Fruit fly (Drosophila melanogaster) whole organism, embryonic: ENCODE measurements around the gene Sox100B.

Source experiments
- BtbVII ChIP-seq: fragments of 200-800 bp; sonication (Bioruptor generic); optimal IDR thresholded peaks from 3 replicates; lab custom pipeline; 2017; ENCODE audit warnings: missing biosample characterization, mild to moderate bottlenecking, missing genetic modification characterization
- CG10274 ChIP-seq: fragments of 200-800 bp; sonication (Bioruptor generic); optimal IDR thresholded peaks from 3 replicates; lab custom pipeline; 2017; ENCODE audit warnings: missing biosample characterization, mild to moderate bottlenecking, missing genetic modification characterization
- CG11247 ChIP-seq: fragments of 200-800 bp; sonication (Bioruptor generic); IDR thresholded peaks from 2 replicates; pipeline ENCODE4 v1.3.6; 2022; ENCODE audit warnings: missing biosample characterization, missing genetic modification characterization
- CG11398 ChIP-seq: fragments of 200-800 bp; sonication (Bioruptor generic); optimal IDR thresholded peaks from 2 replicates; lab custom pipeline; 2016; ENCODE audit warnings: missing biosample characterization, missing genetic modification characterization
- CG12659 ChIP-seq: fragments of 200-800 bp; sonication (Bioruptor generic); optimal IDR thresholded peaks from 3 replicates; lab custom pipeline; 2017; ENCODE audit warnings: mild to moderate bottlenecking, missing biosample characterization, missing genetic modification reagents, missing genetic modification characterization
- CG12942 ChIP-seq: fragments of 200-800 bp; sonication (Bioruptor generic); optimal IDR thresholded peaks from 3 replicates; lab custom pipeline; 2016; ENCODE audit warnings: missing biosample characterization, missing genetic modification characterization
- CG13287 ChIP-seq: fragments of 200-800 bp; sonication (Bioruptor generic); IDR thresholded peaks from 2 replicates; pipeline ENCODE4 v1.3.6; 2022; ENCODE audit warnings: missing biosample characterization, missing genetic modification characterization; ENCODE audit not compliant: partially characterized antibody
- CG14050 ChIP-seq: fragments of 200-800 bp; sonication (Bioruptor generic); IDR thresholded peaks from 3 replicates; pipeline ENCODE4 v1.3.6; 2022; ENCODE audit warnings: missing biosample characterization, missing genetic modification characterization
- CG18476 ChIP-seq: fragments of 200-800 bp; sonication (Bioruptor generic); optimal IDR thresholded peaks from 2 replicates; lab custom pipeline; 2016; ENCODE audit warnings: missing biosample characterization, mild to moderate bottlenecking, missing genetic modification characterization
- CG2875 ChIP-seq: fragments of 200-800 bp; sonication (Bioruptor generic); optimal IDR thresholded peaks from 2 replicates; lab custom pipeline; 2017; ENCODE audit warnings: missing biosample characterization, mild to moderate bottlenecking, missing genetic modification characterization, missing genetic modification reagents
- CG31365 ChIP-seq: fragments of 200-800 bp; sonication (Bioruptor generic); optimal IDR thresholded peaks from 2 replicates; lab custom pipeline; 2018; ENCODE audit warnings: missing biosample characterization, mild to moderate bottlenecking, missing genetic modification characterization
- CG3163 ChIP-seq: fragments of 200-800 bp; sonication (Bioruptor generic); optimal IDR thresholded peaks from 3 replicates; lab custom pipeline; 2016; ENCODE audit warnings: missing biosample characterization, missing genetic modification characterization
- CG3281 ChIP-seq: fragments of 200-800 bp; sonication (Bioruptor generic); optimal IDR thresholded peaks from 3 replicates; lab custom pipeline; 2017; ENCODE audit warnings: missing biosample characterization, mild to moderate bottlenecking, missing genetic modification characterization
- CG4360 ChIP-seq: fragments of 200-800 bp; sonication (Bioruptor generic); IDR thresholded peaks from 2 replicates; pipeline ENCODE4 v1.3.6; 2022; ENCODE audit warnings: missing biosample characterization, missing genetic modification characterization
- CG6813 ChIP-seq: fragments of 200-800 bp; sonication (Bioruptor generic); optimal IDR thresholded peaks from 2 replicates; lab custom pipeline; 2017; ENCODE audit warnings: missing biosample characterization, missing genetic modification characterization, mild to moderate bottlenecking, moderate library complexity, missing genetic modification reagents
- CG7271 ChIP-seq: fragments of 200-800 bp; sonication (Bioruptor generic); optimal IDR thresholded peaks from 2 replicates; lab custom pipeline; 2018; ENCODE audit warnings: missing biosample characterization, mild to moderate bottlenecking, missing genetic modification characterization, moderate library complexity
- CG8281 ChIP-seq: fragments of 200-800 bp; sonication (Bioruptor generic); optimal IDR thresholded peaks from 2 replicates; lab custom pipeline; 2018; ENCODE audit warnings: missing biosample characterization, mild to moderate bottlenecking, missing genetic modification characterization, moderate library complexity
- CG9437 ChIP-seq: fragments of 200-800 bp; sonication (Bioruptor generic); optimal IDR thresholded peaks from 2 replicates; lab custom pipeline; 2018; ENCODE audit warnings: missing biosample characterization, mild to moderate bottlenecking, missing genetic modification characterization
- CG9932 ChIP-seq: fragments of 200-800 bp; sonication (Bioruptor generic); IDR thresholded peaks from 2 replicates; pipeline ENCODE4 v1.3.6; 2022; ENCODE audit warnings: missing biosample characterization, missing genetic modification characterization
- CoRest ChIP-seq: fragments of 200-800 bp; sonication (Bioruptor generic); optimal IDR thresholded peaks from 3 replicates; lab custom pipeline; 2018; ENCODE audit warnings: missing biosample characterization, mild to moderate bottlenecking, missing genetic modification characterization, moderate library complexity
- CrebB ChIP-seq: fragments of 200-800 bp; sonication (Bioruptor generic); optimal IDR thresholded peaks from 3 replicates; lab custom pipeline; 2018; ENCODE audit warnings: missing biosample characterization, mild to moderate bottlenecking, missing genetic modification characterization
- Doc3 ChIP-seq: fragments of 200-800 bp; sonication (Bioruptor generic); IDR thresholded peaks from 3 replicates; pipeline ENCODE4 v1.3.6; 2022; ENCODE audit warnings: missing biosample characterization, missing genetic modification characterization; ENCODE audit not compliant: partially characterized antibody
- Ets65A ChIP-seq: fragments of 200-800 bp; sonication (Bioruptor generic); peaks from one replicate; lab custom pipeline; 2016; ENCODE audit warnings: missing biosample characterization, missing genetic modification characterization
- Ets97D ChIP-seq: fragments of 200-800 bp; sonication (Bioruptor generic); optimal IDR thresholded peaks from 3 replicates; lab custom pipeline; 2016; ENCODE audit warnings: missing biosample characterization, missing genetic modification characterization
- Fer2 ChIP-seq: fragments of 200-800 bp; sonication (Bioruptor generic); optimal IDR thresholded peaks from 2 replicates; lab custom pipeline; 2018; ENCODE audit warnings: missing biosample characterization, mild to moderate bottlenecking, missing genetic modification characterization, moderate library complexity
- Jarid2 ChIP-seq: fragments of 200-800 bp; sonication (Bioruptor generic); optimal IDR thresholded peaks from 3 replicates; lab custom pipeline; 2017; ENCODE audit warnings: mild to moderate bottlenecking, missing biosample characterization, missing genetic modification reagents, missing genetic modification characterization
- NFAT ChIP-seq: fragments of 200-800 bp; sonication (Bioruptor generic); IDR thresholded peaks from 2 replicates; pipeline ENCODE4 v1.3.6; 2022; ENCODE audit warnings: missing biosample characterization, missing genetic modification characterization
- Nf-YA ChIP-seq: fragments of 200-800 bp; sonication (Bioruptor generic); IDR thresholded peaks from 2 replicates; pipeline ENCODE4 v1.3.6; 2022; ENCODE audit warnings: missing biosample characterization, missing genetic modification characterization
- Nf-YC ChIP-seq: fragments of 200-800 bp; optimal IDR thresholded peaks from 3 replicates; lab custom pipeline; 2019; ENCODE audit warnings: missing biosample characterization, mild to moderate bottlenecking, missing genetic modification characterization, moderate library complexity
- Rfx ChIP-seq: fragments of 200-800 bp; sonication (Bioruptor generic); IDR thresholded peaks from 2 replicates; pipeline ENCODE4 v1.3.6; 2022; ENCODE audit warnings: missing biosample characterization, missing genetic modification characterization
- Spps ChIP-seq: fragments of 200-800 bp; sonication (Bioruptor generic); optimal IDR thresholded peaks from 2 replicates; lab custom pipeline; 2018; ENCODE audit warnings: missing biosample characterization, mild to moderate bottlenecking, missing genetic modification characterization
- Ssrp ChIP-seq: fragments of 200-800 bp; sonication (Bioruptor generic); optimal IDR thresholded peaks from 2 replicates; lab custom pipeline; 2018; ENCODE audit warnings: missing biosample characterization, mild to moderate bottlenecking, missing genetic modification characterization, moderate library complexity
- Xbp1 ChIP-seq: fragments of 200-800 bp; sonication (Bioruptor generic); optimal IDR thresholded peaks from 3 replicates; lab custom pipeline; 2016; ENCODE audit warnings: missing biosample characterization, mild to moderate bottlenecking, missing genetic modification characterization
- Xrp1 ChIP-seq: fragments of 200-800 bp; sonication (Bioruptor generic); IDR thresholded peaks from 2 replicates; pipeline ENCODE4 v1.3.6; 2022; ENCODE audit warnings: missing biosample characterization, missing genetic modification characterization
- ase ChIP-seq: fragments of 200-800 bp; sonication (Bioruptor generic); IDR thresholded peaks from 3 replicates; pipeline ENCODE4 v1.3.6; 2022; ENCODE audit warnings: missing biosample characterization, missing genetic modification characterization
- chif ChIP-seq, 2 experiments: fragments of 200-800 bp; sonication (Bioruptor generic); optimal IDR thresholded peaks; 3 replicates each; lab custom pipeline; 2016; ENCODE audit warnings: missing biosample characterization in 2 of 2, missing genetic modification characterization in 2 of 2
- chinmo ChIP-seq: fragments of 200-800 bp; sonication (Bioruptor generic); IDR thresholded peaks from 4 replicates; pipeline ENCODE4 v1.3.6; 2022; ENCODE audit warnings: missing biosample characterization, missing genetic modification characterization; ENCODE audit not compliant: partially characterized antibody
- fd96Cb ChIP-seq: fragments of 200-800 bp; sonication (Bioruptor generic); optimal IDR thresholded peaks from 2 replicates; lab custom pipeline; 2018; ENCODE audit warnings: missing biosample characterization, mild to moderate bottlenecking, missing genetic modification characterization, moderate library complexity
- gcm ChIP-seq: fragments of 200-800 bp; sonication (Bioruptor generic); optimal IDR thresholded peaks from 2 replicates; lab custom pipeline; 2019; ENCODE audit warnings: missing biosample characterization, mild to moderate bottlenecking, missing genetic modification characterization, moderate library complexity
- gsb ChIP-seq: fragments of 200-800 bp; sonication (Bioruptor generic); IDR thresholded peaks from 2 replicates; pipeline ENCODE4 v1.3.6; 2022; ENCODE audit warnings: missing biosample characterization, missing genetic modification characterization
- gsb-n ChIP-seq: fragments of 200-800 bp; sonication (Bioruptor generic); optimal IDR thresholded peaks from 3 replicates; lab custom pipeline; 2018; ENCODE audit warnings: missing biosample characterization, mild to moderate bottlenecking, missing genetic modification characterization
- nerfin-1 ChIP-seq: fragments of 200-800 bp; sonication (Bioruptor generic); optimal IDR thresholded peaks from 3 replicates; lab custom pipeline; 2019; ENCODE audit warnings: missing biosample characterization, mild to moderate bottlenecking, missing genetic modification characterization, moderate library complexity
- pb ChIP-seq: fragments of 200-800 bp; sonication (Bioruptor generic); optimal IDR thresholded peaks from 3 replicates; lab custom pipeline; 2016; ENCODE audit warnings: missing biosample characterization, missing genetic modification characterization
- sens ChIP-seq: fragments of 200-800 bp; sonication (Bioruptor generic); peaks from one replicate; lab custom pipeline; 2016; ENCODE audit warnings: missing biosample characterization, missing genetic modification characterization
- trem ChIP-seq: fragments of 200-800 bp; optimal IDR thresholded peaks from 3 replicates; lab custom pipeline; 2019; ENCODE audit warnings: missing biosample characterization, mild to moderate bottlenecking, missing genetic modification characterization, moderate library complexity
- wek ChIP-seq: fragments of 200-800 bp; sonication (Bioruptor generic); optimal IDR thresholded peaks from 3 replicates; lab custom pipeline; 2018; ENCODE audit warnings: missing biosample characterization, mild to moderate bottlenecking, missing genetic modification characterization, moderate library complexity
- yki ChIP-seq: fragments of >200 bp; optimal IDR thresholded peaks from 3 replicates; lab custom pipeline; 2018
- z ChIP-seq: fragments of 200-800 bp; sonication (Bioruptor generic); IDR thresholded peaks from 3 replicates; pipeline ENCODE4 v1.3.6; 2022; ENCODE audit warnings: missing biosample characterization, missing genetic modification characterization
- zfh1 ChIP-seq: fragments of 200-800 bp; sonication (Bioruptor generic); IDR thresholded peaks from 3 replicates; pipeline ENCODE4 v1.3.6; 2022; ENCODE audit warnings: missing biosample characterization, missing genetic modification characterization
- zfh2 ChIP-seq: fragments of 200-800 bp; sonication (Bioruptor generic); optimal IDR thresholded peaks from 2 replicates; lab custom pipeline; 2016; ENCODE audit warnings: missing biosample characterization, missing genetic modification characterization

The Sox100B gene

dm6 chr3R:31086394-31086793 is 21.3 kb downstream of the Sox100B start (continued):
- TF ChIP-seq BtbVII (GFP tag; lab: Kevin White, UChicago) (no peak), Ets65A (GFP tag; lab: Kevin White, UChicago) (no peak), CoRest (peak; percentile 47), Spps (tag; lab: Kevin White, UChicago) (no peak), trem (tag; lab: Kevin White, UChicago) (peak; percentile 4), CG3281 (no peak), CG9932 (GFP tag; lab: Robert Waterston, UW) (peak; percentile 16; the same call in 1 of the 2 replicates), CrebB (tag; lab: Kevin White, UChicago) (no peak), CG14050 (no peak), Doc3 (GFP tag; lab: Robert Waterston, UW) (no peak), gcm (GFP tag; lab: Kevin White, UChicago) (no peak), ase (GFP tag; lab: Robert Waterston, UW) (no peak), pb (peak; percentile 4), chif (GFP tag; optimal IDR thresholded peaks at IDR 0.05; lab: Kevin White, UChicago) (peak in 1 of 2 experiments; percentile 33), NFAT (GFP tag; lab: Robert Waterston, UW) (0 out of 2 replicates have a peak, but pooled peaks have one; percentile 5), Nf-YC (tag; lab: Kevin White, UChicago) (no peak), CG3163 (peak; percentile 5), zfh1 (GFP tag; lab: Robert Waterston, UW) (0 out of 3 replicates have a peak, but pooled peaks have one; percentile 33), gsb-n (tag; lab: Kevin White, UChicago) (no peak), CG6813 (GFP tag; lab: Kevin White, UChicago) (no peak), Nf-YA (no peak), fd96Cb (tag; lab: Kevin White, UChicago) (no peak), CG12659 (GFP tag; lab: Kevin White, UChicago) (no peak), Xbp1 (GFP tag; lab: Kevin White, UChicago) (peak; percentile 1), CG10274 (GFP tag; lab: Kevin White, UChicago) (no peak), zfh2 (GFP tag; lab: Kevin White, UChicago) (no peak), CG8281 (tag; lab: Kevin White, UChicago) (no peak), Ssrp (tag; lab: Kevin White, UChicago) (no peak), Rfx (peak; percentile 35; the same call in 1 of the 2 replicates)

dm6 chr3R:31089985-31090384 is 24.9 kb downstream of the Sox100B start:
- TF ChIP-seq sens: peak; percentile 75
- TF ChIP-seq Ets97D (GFP tag; lab: Kevin White, UChicago): peak; percentile 75
- peak; percentile 10 for TF ChIP-seq CG7271 (tag; lab: Kevin White, UChicago)
- TF ChIP-seq wek (GFP tag; lab: Kevin White, UChicago): no peak
- TF ChIP-seq gsb: no peak
- no peak for TF ChIP-seq CG2875 (GFP tag; lab: Kevin White, UChicago)
- no peak for TF ChIP-seq nerfin-1 (tag; lab: Kevin White, UChicago)
- TF ChIP-seq CG31365 (tag; lab: Kevin White, UChicago): peak; percentile 11
- no peak for TF ChIP-seq CG12942 (GFP tag; lab: Kevin White, UChicago)

- TF ChIP-seq yki (lab: Kevin White, UChicago) (no peak), CG11247 (GFP tag; lab: Robert Waterston, UW) (no peak), CG11398 (GFP tag; lab: Kevin White, UChicago) (no peak), z (no peak), Fer2 (tag; lab: Kevin White, UChicago) (no peak), CG9437 (GFP tag; lab: Kevin White, UChicago) (peak; percentile 79), chinmo (GFP tag; lab: Robert Waterston, UW) (no peak), Xrp1 (GFP tag; lab: Robert Waterston, UW) (no peak), gsb (no peak), CG4360 (GFP tag; lab: Robert Waterston, UW) (no peak), CG18476 (GFP tag; lab: Kevin White, UChicago) (no peak), CG13287 (no peak), Jarid2 (peak; percentile 32), gcm (GFP tag; lab: Kevin White, UChicago) (no peak)
Measured at dm6 chr3R:31097221-31097620, 32.2 kb downstream of the Sox100B start, which contains the start of gene CG11317. TSS of gene CG11317 (minus strand) at chr3R:31097321.
